Fruit fly (Drosophila melanogaster) whole organism, embryonic: Measurements from ENCODE around the gene CG32573.

ENCODE experiments used
- Atf3 ChIP-seq: fragments of 200-800 bp; sonication (Bioruptor generic); optimal IDR thresholded peaks from 3 replicates; lab custom pipeline; 2016; ENCODE audit warnings: missing biosample characterization, missing genetic modification characterization
- CG10147 ChIP-seq: fragments of 200-800 bp; sonication (Bioruptor generic); optimal IDR thresholded peaks from 2 replicates; lab custom pipeline; 2019; ENCODE audit warnings: missing biosample characterization, mild to moderate bottlenecking, missing genetic modification characterization, moderate library complexity
- CG11695 ChIP-seq: fragments of 200-800 bp; sonication (Bioruptor generic); IDR thresholded peaks from 3 replicates; pipeline ENCODE4 v1.3.6; 2022; ENCODE audit warnings: missing biosample characterization, missing genetic modification characterization
- CG14860 ChIP-seq: fragments of 200-800 bp; sonication (Bioruptor generic); IDR thresholded peaks from 3 replicates; pipeline ENCODE4 v1.3.6; 2022; ENCODE audit warnings: missing biosample characterization, missing genetic modification characterization; ENCODE audit not compliant: partially characterized antibody
- CG15601 ChIP-seq: fragments of 200-800 bp; sonication (Bioruptor generic); optimal IDR thresholded peaks from 3 replicates; lab custom pipeline; 2019; ENCODE audit warnings: missing biosample characterization, mild to moderate bottlenecking, missing genetic modification characterization, moderate library complexity
- CG16813 ChIP-seq: fragments of 200-800 bp; sonication (Bioruptor generic); IDR thresholded peaks from 3 replicates; pipeline ENCODE4 v1.3.6; 2022; ENCODE audit warnings: missing biosample characterization, missing genetic modification characterization; ENCODE audit not compliant: partially characterized antibody
- CG17385 ChIP-seq: fragments of 200-800 bp; sonication (Bioruptor generic); optimal IDR thresholded peaks from 3 replicates; lab custom pipeline; 2018; ENCODE audit warnings: missing biosample characterization, mild to moderate bottlenecking, missing genetic modification characterization
- CG1792 ChIP-seq: fragments of 200-800 bp; sonication (Bioruptor generic); optimal IDR thresholded peaks from 2 replicates; lab custom pipeline; 2016; ENCODE audit warnings: missing biosample characterization, missing genetic modification characterization
- CG31224 ChIP-seq: fragments of 200-800 bp; sonication (Bioruptor generic); IDR thresholded peaks from 2 replicates; pipeline ENCODE4 v1.3.6; 2022; ENCODE audit warnings: missing biosample characterization, missing genetic modification characterization
- CG4360 ChIP-seq: fragments of 200-800 bp; sonication (Bioruptor generic); IDR thresholded peaks from 2 replicates; pipeline ENCODE4 v1.3.6; 2022; ENCODE audit warnings: missing biosample characterization, missing genetic modification characterization
- CG4854 ChIP-seq: fragments of 200-800 bp; sonication (Bioruptor generic); optimal IDR thresholded peaks from 2 replicates; lab custom pipeline; 2016; ENCODE audit warnings: missing biosample characterization, missing genetic modification characterization, inconsistent platforms
- CG5180 ChIP-seq: fragments of 200-800 bp; sonication (Bioruptor generic); optimal IDR thresholded peaks from 3 replicates; lab custom pipeline; 2017; ENCODE audit warnings: missing biosample characterization, missing genetic modification characterization, mild to moderate bottlenecking, moderate library complexity, missing genetic modification reagents
- CG7786 ChIP-seq: fragments of 200-800 bp; sonication (Bioruptor generic); optimal IDR thresholded peaks from 2 replicates; lab custom pipeline; 2016; ENCODE audit warnings: missing biosample characterization, missing genetic modification characterization
- Chrac-16 ChIP-seq: fragments of 200-800 bp; sonication (Bioruptor generic); optimal IDR thresholded peaks from 3 replicates; lab custom pipeline; 2016; ENCODE audit warnings: missing biosample characterization, missing genetic modification characterization
- D19B ChIP-seq: fragments of 200-800 bp; sonication (Bioruptor generic); optimal IDR thresholded peaks from 2 replicates; lab custom pipeline; 2017; ENCODE audit warnings: missing biosample characterization, mild to moderate bottlenecking, missing genetic modification characterization
- Fer2 ChIP-seq: fragments of 200-800 bp; sonication (Bioruptor generic); optimal IDR thresholded peaks from 2 replicates; lab custom pipeline; 2018; ENCODE audit warnings: missing biosample characterization, mild to moderate bottlenecking, missing genetic modification characterization, moderate library complexity
- Jarid2 ChIP-seq: fragments of 200-800 bp; sonication (Bioruptor generic); optimal IDR thresholded peaks from 3 replicates; lab custom pipeline; 2017; ENCODE audit warnings: mild to moderate bottlenecking, missing biosample characterization, missing genetic modification reagents, missing genetic modification characterization
- Mad ChIP-seq: fragments of 200-800 bp; sonication (Bioruptor generic); optimal IDR thresholded peaks from 2 replicates; lab custom pipeline; 2016; ENCODE audit warnings: missing biosample characterization, missing genetic modification characterization
- Mes4 ChIP-seq: fragments of 200-800 bp; sonication (Bioruptor generic); optimal IDR thresholded peaks from 2 replicates; lab custom pipeline; 2016; ENCODE audit warnings: missing biosample characterization, missing genetic modification characterization
- Myb ChIP-seq: fragments of 200-800 bp; sonication (Bioruptor generic); optimal IDR thresholded peaks from 2 replicates; lab custom pipeline; 2016; ENCODE audit warnings: missing biosample characterization, missing genetic modification characterization
- NFAT ChIP-seq: fragments of 200-800 bp; sonication (Bioruptor generic); IDR thresholded peaks from 2 replicates; pipeline ENCODE4 v1.3.6; 2022; ENCODE audit warnings: missing biosample characterization, missing genetic modification characterization
- Neu2 ChIP-seq: fragments of 200-800 bp; sonication (Bioruptor generic); optimal IDR thresholded peaks from 3 replicates; lab custom pipeline; 2016; ENCODE audit warnings: missing biosample characterization, missing genetic modification characterization, borderline replicate concordance
- NfI ChIP-seq: fragments of 200-800 bp; sonication (Bioruptor generic); optimal IDR thresholded peaks from 3 replicates; lab custom pipeline; 2018; ENCODE audit warnings: missing biosample characterization, mild to moderate bottlenecking, missing genetic modification characterization, moderate library complexity
- Poxn ChIP-seq: fragments of 200-800 bp; sonication (Bioruptor generic); IDR thresholded peaks from 2 replicates; pipeline ENCODE4 v1.3.6; 2022; ENCODE audit warnings: missing biosample characterization, missing genetic modification characterization
- Rx ChIP-seq: fragments of 200-800 bp; sonication (Bioruptor generic); IDR thresholded peaks from 2 replicates; pipeline ENCODE4 v1.3.6; 2022; ENCODE audit warnings: missing biosample characterization, missing genetic modification characterization
- Sry-δ ChIP-seq: fragments of 200-800 bp; sonication (Bioruptor generic); optimal IDR thresholded peaks from 2 replicates; lab custom pipeline; 2016; ENCODE audit warnings: missing biosample characterization, missing genetic modification characterization
- Ssrp ChIP-seq: fragments of 200-800 bp; sonication (Bioruptor generic); optimal IDR thresholded peaks from 2 replicates; lab custom pipeline; 2018; ENCODE audit warnings: missing biosample characterization, mild to moderate bottlenecking, missing genetic modification characterization, moderate library complexity
- ash1 ChIP-seq: fragments of 200-800 bp; sonication (Bioruptor generic); optimal IDR thresholded peaks from 2 replicates; lab custom pipeline; 2018; ENCODE audit warnings: missing biosample characterization, mild to moderate bottlenecking, missing genetic modification characterization
- ato ChIP-seq: fragments of 200-800 bp; sonication (Bioruptor generic); IDR thresholded peaks from 2 replicates; pipeline ENCODE4 v1.3.6; 2022; ENCODE audit warnings: missing biosample characterization, missing genetic modification characterization; ENCODE audit not compliant: partially characterized antibody
- bigmax ChIP-seq: fragments of 200-800 bp; sonication (Bioruptor generic); optimal IDR thresholded peaks from 2 replicates; lab custom pipeline; 2018; ENCODE audit warnings: missing biosample characterization, mild to moderate bottlenecking, missing genetic modification characterization
- corto ChIP-seq: fragments of 200-800 bp; sonication (Bioruptor generic); optimal IDR thresholded peaks from 2 replicates; lab custom pipeline; 2016; ENCODE audit warnings: missing biosample characterization, mild to moderate bottlenecking, missing genetic modification characterization, moderate library complexity
- dan ChIP-seq: fragments of 200-800 bp; sonication (Bioruptor generic); IDR thresholded peaks from 2 replicates; pipeline ENCODE4 v1.3.6; 2022; ENCODE audit warnings: missing biosample characterization, missing genetic modification characterization
- gem ChIP-seq: fragments of 200-800 bp; sonication (Bioruptor generic); optimal IDR thresholded peaks from 2 replicates; lab custom pipeline; 2019; ENCODE audit warnings: missing biosample characterization, mild to moderate bottlenecking, missing genetic modification characterization, moderate library complexity
- hbn ChIP-seq: fragments of 200-800 bp; sonication (Bioruptor generic); IDR thresholded peaks from 2 replicates; pipeline ENCODE4 v1.3.6; 2022; ENCODE audit warnings: missing biosample characterization, missing genetic modification characterization; ENCODE audit not compliant: partially characterized antibody
- hth ChIP-seq: fragments of >200 bp; optimal IDR thresholded peaks from 2 replicates; lab custom pipeline; 2017; ENCODE audit warnings: inconsistent platforms
- ind ChIP-seq: fragments of 200-800 bp; sonication (Bioruptor generic); optimal IDR thresholded peaks from 3 replicates; lab custom pipeline; 2016; ENCODE audit warnings: missing biosample characterization, missing genetic modification characterization
- jigr1 ChIP-seq: fragments of 200-800 bp; sonication (Bioruptor generic); IDR thresholded peaks from 3 replicates; pipeline ENCODE4 v1.3.6; 2022; ENCODE audit warnings: missing biosample characterization, missing genetic modification characterization
- knrl ChIP-seq: fragments of 200-800 bp; sonication (Bioruptor generic); IDR thresholded peaks from 3 replicates; pipeline ENCODE4 v1.3.6; 2022; ENCODE audit warnings: missing biosample characterization, missing genetic modification characterization; ENCODE audit not compliant: partially characterized antibody
- lab ChIP-seq: fragments of 200-800 bp; sonication (Bioruptor generic); optimal IDR thresholded peaks from 3 replicates; lab custom pipeline; 2017; ENCODE audit warnings: missing biosample characterization, missing genetic modification characterization, mild to moderate bottlenecking, moderate library complexity, missing genetic modification reagents
- nom ChIP-seq: fragments of 200-800 bp; sonication (Bioruptor generic); optimal IDR thresholded peaks from 2 replicates; lab custom pipeline; 2017; ENCODE audit warnings: missing biosample characterization, missing genetic modification characterization, mild to moderate bottlenecking, moderate library complexity, missing genetic modification reagents
- pb ChIP-seq: fragments of 200-800 bp; sonication (Bioruptor generic); optimal IDR thresholded peaks from 3 replicates; lab custom pipeline; 2016; ENCODE audit warnings: missing biosample characterization, missing genetic modification characterization
- peb ChIP-seq: fragments of 200-800 bp; sonication (Bioruptor generic); IDR thresholded peaks from 2 replicates; pipeline ENCODE4 v1.3.6; 2022; ENCODE audit warnings: missing biosample characterization, missing genetic modification characterization
- pnt ChIP-seq: fragments of 200-800 bp; sonication (Bioruptor generic); optimal IDR thresholded peaks from 3 replicates; lab custom pipeline; 2016; ENCODE audit warnings: missing biosample characterization, missing genetic modification characterization
- prd ChIP-seq, 3 experiments: fragments of >200 bp in 2 of 3; fragments of 200-800 bp in 1 of 3; sonication (Bioruptor generic) in 1 of 3; optimal IDR thresholded peaks in 2 of 3; IDR thresholded peaks in 1 of 3; 2 replicates in 2 of 3; 3 replicates in 1 of 3; pipeline versions ENCODE4 v1.3.6 to Lab custom; 2017 to 2022; ENCODE audit warnings: missing biosample characterization in 1 of 3, missing genetic modification characterization in 1 of 3
- row ChIP-seq: fragments of 200-800 bp; sonication (Bioruptor generic); IDR thresholded peaks from 3 replicates; pipeline ENCODE4 v1.3.6; 2022; ENCODE audit warnings: missing biosample characterization, missing genetic modification characterization
- sr ChIP-seq: fragments of 200-800 bp; sonication (Bioruptor generic); IDR thresholded peaks from 3 replicates; pipeline ENCODE4 v1.3.6; 2022; ENCODE audit warnings: missing biosample characterization, missing genetic modification characterization
- stwl ChIP-seq: fragments of 200-800 bp; sonication (Bioruptor generic); optimal IDR thresholded peaks from 3 replicates; lab custom pipeline; 2018; ENCODE audit warnings: missing biosample characterization, mild to moderate bottlenecking, missing genetic modification characterization, moderate library complexity
- toy ChIP-seq: fragments of 200-800 bp; sonication (Bioruptor generic); IDR thresholded peaks from 2 replicates; pipeline ENCODE4 v1.3.6; 2022; ENCODE audit warnings: missing biosample characterization, missing genetic modification characterization
- zen2 ChIP-seq: fragments of 200-800 bp; sonication (Bioruptor generic); IDR thresholded peaks from 3 replicates; pipeline ENCODE4 v1.3.6; 2022; ENCODE audit warnings: missing biosample characterization, missing genetic modification characterization; ENCODE audit not compliant: partially characterized antibody
- zf30C ChIP-seq: fragments of 200-800 bp; sonication (Bioruptor generic); optimal IDR thresholded peaks from 3 replicates; lab custom pipeline; 2018; ENCODE audit warnings: missing biosample characterization, mild to moderate bottlenecking, missing genetic modification characterization

The CG32573 gene

DNA sequence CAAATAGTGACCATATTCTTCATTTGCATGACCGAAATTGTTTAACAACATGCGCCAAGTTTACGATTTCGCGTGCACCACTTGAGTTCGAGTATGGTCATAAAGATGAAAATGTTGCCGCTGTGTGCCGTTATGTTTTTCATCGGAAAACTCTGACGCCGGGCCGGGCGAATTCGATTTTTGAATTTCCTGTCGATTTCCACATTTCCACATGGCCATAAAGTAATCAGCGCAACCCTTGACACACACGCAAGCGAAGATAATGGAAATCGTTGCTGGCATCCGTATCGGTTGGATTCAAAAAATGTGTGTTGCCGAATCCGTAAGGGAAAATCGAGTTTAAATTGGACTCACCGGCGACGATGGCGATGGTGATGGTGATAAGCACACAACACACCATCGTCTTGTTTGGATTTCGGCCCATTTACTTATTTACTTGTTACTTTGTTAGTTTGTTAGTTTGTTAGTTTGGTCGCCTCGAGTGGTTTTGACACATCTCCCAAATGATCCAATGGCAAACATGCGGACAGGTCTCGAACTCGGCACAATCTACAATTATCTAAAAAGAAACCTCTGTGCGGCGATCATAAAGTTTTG lies 6.5 kb upstream of the CG32573 start (continued):
- TF ChIP-seq sr (GFP tag; lab: Robert Waterston, UW) (0 out of 3 replicates have a peak, but pooled peaks have one; percentile 26), CG16813 (GFP tag; lab: Robert Waterston, UW) (no peak), corto (GFP tag; lab: Kevin White, UChicago) (no peak), CG31224 (no peak), dan (GFP tag; lab: Robert Waterston, UW) (no peak), zf30C (GFP tag; lab: Kevin White, UChicago) (no peak), Fer2 (tag; lab: Kevin White, UChicago) (no peak), pnt (no peak), Mes4 (peak; percentile 51), row (GFP tag; lab: Robert Waterston, UW) (no peak), jigr1 (GFP tag; lab: Robert Waterston, UW) (no peak), ato (GFP tag; lab: Robert Waterston, UW) (no peak), stwl (tag; lab: Kevin White, UChicago) (peak; percentile 2), Poxn (no peak), Atf3 (no peak), Mad (GFP tag; lab: Kevin White, UChicago) (no peak), ash1 (GFP tag; lab: Kevin White, UChicago) (peak; percentile 20), D19B (no peak), Myb (GFP tag; lab: Kevin White, UChicago) (no peak), CG4854 (GFP tag; lab: Kevin White, UChicago) (no peak), pb (no peak), Rx (no peak), lab (GFP tag; lab: Kevin White, UChicago) (peak; percentile 55), CG10147 (GFP tag; lab: Kevin White, UChicago) (no peak), CG7786 (GFP tag; lab: Kevin White, UChicago) (no peak), Chrac-16 (GFP tag; lab: Kevin White, UChicago) (no peak), NfI (GFP tag; lab: Kevin White, UChicago) (no peak), NFAT (no peak), CG1792 (GFP tag; lab: Kevin White, UChicago) (no peak), Neu2 (GFP tag; lab: Kevin White, UChicago) (no peak), ind (GFP tag; lab: Kevin White, UChicago) (no peak), hbn (no peak), Ssrp (no peak), CG17385 (GFP tag; lab: Kevin White, UChicago) (peak; percentile 22), CG11695 (GFP tag; lab: Robert Waterston, UW) (peak; percentile 37; the same call in 1 of the 3 replicates), bigmax (no peak), knrl (GFP tag; lab: Robert Waterston, UW) (no peak), gem (tag; lab: Kevin White, UChicago) (peak; percentile 60), hth (lab: Kevin White, UChicago) (no peak), nom (GFP tag; lab: Kevin White, UChicago) (no peak), CG15601 (tag; lab: Kevin White, UChicago) (peak; percentile 50), Sry-δ (GFP tag; lab: Kevin White, UChicago) (no peak), CG14860 (GFP tag; lab: Robert Waterston, UW) (no peak), prd (optimal IDR thresholded peaks at IDR 0.05; lab: Kevin White, UChicago) (no peak), prd (GFP tag; IDR thresholded peaks at IDR 0.05; lab: Robert Waterston, UW) (peak; percentile 35; the same call in 1 of the 3 replicates), CG4360 (GFP tag; lab: Robert Waterston, UW) (no peak), peb (GFP tag; lab: Robert Waterston, UW) (no peak), toy (GFP tag; lab: Robert Waterston, UW) (no peak), zen2 (GFP tag; lab: Robert Waterston, UW) (no peak), Jarid2 (GFP tag; lab: Kevin White, UChicago) (peak; percentile 3), CG5180 (GFP tag; lab: Kevin White, UChicago) (peak; percentile 53)
